Worm (Caenorhabditis elegans): ENCODE measurements around the gene srw-85.
"Not testable (repeated sequence)": the region's sequence is repeated elsewhere in the genome, so short reads cannot be mapped to it uniquely, and the experiment has no call there.

The srw-85 gene

ce11 chrV:19421131-19421530, 9.8 kb downstream of the srw-85 start, which contains the start of gene C25F9.2:
Gene C25F9.2, plus strand, starts transcription at chrV:19421471.
- TF ChIP-seq ceh-63 (GFP tag; optimal IDR thresholded peaks at IDR 0.05), result no peak
- TF ChIP-seq zip-4 (GFP tag; optimal IDR thresholded peaks at IDR 0.05), result peak; percentile 13

- not testable (repeated sequence) for TF ChIP-seq efl-1 (optimal IDR thresholded peaks at IDR 0.05)
- peak in 1 of 2 experiments; percentile 44 for TF ChIP-seq efl-1 (GFP tag; optimal IDR thresholded peaks at IDR 0.05 in 1 of 2)
- TF ChIP-seq elt-2 (tag; optimal IDR thresholded peaks at IDR 0.05), result peak; percentile 48
Observed at ce11 chrV:19419301-19419700, 11.6 kb downstream of the srw-85 start.

- peak; percentile 27 for TF ChIP-seq elt-2 (tag; optimal IDR thresholded peaks at IDR 0.05)
- TF ChIP-seq fos-1 (tag; optimal IDR thresholded peaks at IDR 0.05), result no peak
Observed at ce11 chrV:19417836-19418235, 13.1 kb downstream of the srw-85 start, which contains the start of gene C25F9.15. Gene C25F9.15, plus strand, starts transcription at chrV:19418136.

- TF ChIP-seq nhr-85 (tag), result peak; percentile 33
- TF ChIP-seq fkh-4 (tag; optimal IDR thresholded peaks at IDR 0.05; ENCODE audit: borderline replicate concordance), result no peak
Observed at ce11 chrV:19416475-19416874, 14.5 kb downstream of the srw-85 start, which contains the start of the genes C25F9.4 and C25F9.9. Gene C25F9.4, minus strand, starts transcription at chrV:19416575. Gene C25F9.9, plus strand, starts transcription at chrV:19416611.

ce11 chrV:19410663-19411062, 20.3 kb downstream of the srw-85 start, which contains the start of gene C25F9.5:
Gene C25F9.5, minus strand, starts transcription at chrV:19410857.
- TF ChIP-seq elt-2 (tag; optimal IDR thresholded peaks at IDR 0.05), result peak; percentile 69
- no peak for TF ChIP-seq xbp-1 (tag; optimal IDR thresholded peaks at IDR 0.05)
- no peak for TF ChIP-seq nhr-11 (tag; optimal IDR thresholded peaks at IDR 0.05)
- TF ChIP-seq lin-35 (GFP tag; optimal IDR thresholded peaks at IDR 0.05), result peak in 1 of 2 experiments; percentile 26
- no peak for TF ChIP-seq pax-3 (tag; optimal IDR thresholded peaks at IDR 0.05)
- no peak for TF ChIP-seq nhr-237 (tag; optimal IDR thresholded peaks at IDR 0.05)
- no peak for TF ChIP-seq nhr-90 (tag; optimal IDR thresholded peaks at IDR 0.05; ENCODE audit: poor library complexity)

- TF ChIP-seq dpl-1 (GFP tag; optimal IDR thresholded peaks at IDR 0.05) (peak in 1 of 3 experiments; percentile 35), pag-3 (tag; optimal IDR thresholded peaks at IDR 0.05; ENCODE audit: borderline replicate concordance, insufficient read depth) (no peak), efl-1 (optimal IDR thresholded peaks at IDR 0.05) (no peak), efl-1 (GFP tag; optimal IDR thresholded peaks at IDR 0.05 in 1 of 2) (peak in 1 of 2 experiments; percentile 97), jun-1 (tag; optimal IDR thresholded peaks at IDR 0.05) (no peak), elt-2 (tag; optimal IDR thresholded peaks at IDR 0.05) (peak; percentile 15), lin-35 (GFP tag; optimal IDR thresholded peaks at IDR 0.05) (peak in 1 of 2 experiments; percentile 72), pqm-1 (tag; optimal IDR thresholded peaks at IDR 0.05) (no peak)
Observed at ce11 chrV:19405276-19405815, 25.6 kb downstream of the srw-85 start, which contains the start of the genes C25F9.6 and C25F9.10. Gene C25F9.6, minus strand, starts transcription at chrV:19405326. Gene C25F9.10, plus strand, starts transcription at chrV:19405729.

- TF ChIP-seq unc-62 (GFP tag; optimal IDR thresholded peaks at IDR 0.05), result no peak
- TF ChIP-seq efl-1 (optimal IDR thresholded peaks at IDR 0.05), result no peak
- peak in 1 of 2 experiments; percentile 68 for TF ChIP-seq efl-1 (GFP tag; optimal IDR thresholded peaks at IDR 0.05 in 1 of 2)
- no peak for TF ChIP-seq pag-3 (tag; optimal IDR thresholded peaks at IDR 0.05; ENCODE audit: borderline replicate concordance, insufficient read depth)
- TF ChIP-seq fkh-4 (tag; optimal IDR thresholded peaks at IDR 0.05; ENCODE audit: borderline replicate concordance), result no peak
Observed at ce11 chrV:19403619-19404018, 27.3 kb downstream of the srw-85 start.

ce11 chrV:19402855-19403254, 28.1 kb downstream of the srw-85 start, which contains the start of gene C25F9.12:
Gene C25F9.12, minus strand, starts transcription at chrV:19402955.
- TF ChIP-seq nhr-47 (tag; optimal IDR thresholded peaks at IDR 0.05), result no peak
- no peak for TF ChIP-seq pax-3 (tag; optimal IDR thresholded peaks at IDR 0.05)
- TF ChIP-seq fkh-8 (tag; optimal IDR thresholded peaks at IDR 0.05), result no peak
- TF ChIP-seq jun-1 (tag; optimal IDR thresholded peaks at IDR 0.05), result no peak
- TF ChIP-seq C34B4.2 (tag; optimal IDR thresholded peaks at IDR 0.05), result no peak
- no peak for TF ChIP-seq Y116A8C.19 (tag; optimal IDR thresholded peaks at IDR 0.05; ENCODE audit: borderline replicate concordance)
- TF ChIP-seq aha-1 (tag; optimal IDR thresholded peaks at IDR 0.05), result no peak

Measured in whole organism, L1 larva.